Worm (Caenorhabditis elegans) whole organism, L4/young adult: ENCODE results near the gene mtch-1.

ENCODE experiments used
- W03F9.2 ChIP-seq: fragments of 150-350 bp; optimal IDR thresholded peaks from 2 replicates; lab custom pipeline; 2014; ENCODE audit warnings: missing biosample characterization, missing genetic modification characterization
- him-1 ChIP-seq: sonication (generic microtip); optimal IDR thresholded peaks from 2 replicates; lab custom pipeline; 2016; ENCODE audit warnings: missing genotype, missing genetic modification reagents, missing genetic modification characterization, missing compliant biosample characterization

DNA sequence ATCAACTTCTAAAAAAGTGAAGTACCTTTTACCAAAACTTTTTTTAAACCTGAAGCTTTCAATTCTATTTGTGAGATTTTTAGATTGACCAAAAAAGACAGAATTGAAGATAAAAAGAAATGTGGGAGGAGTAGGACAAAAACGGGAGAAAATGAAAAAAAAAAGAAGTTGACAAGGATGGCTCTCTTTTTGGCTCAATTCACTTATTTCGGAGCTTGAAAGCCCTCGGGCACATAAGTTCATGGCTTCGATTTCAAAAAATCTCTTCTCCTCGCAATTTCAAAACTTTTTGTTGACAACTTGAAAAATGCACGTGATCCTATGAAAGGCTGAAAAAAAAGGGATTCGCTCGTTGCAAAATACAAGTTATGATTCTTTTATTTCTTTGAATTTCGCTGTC is 47.8 kb downstream of the mtch-1 start:
- no peak for TF ChIP-seq W03F9.2 (tag; lab: Kevin White, UChicago)
- no peak for TF ChIP-seq him-1 (tag; lab: Kevin White, UChicago)
